Fruit fly (Drosophila melanogaster): ENCODE results near the gene CG8349.

- TF ChIP-seq psq (optimal IDR thresholded peaks at IDR 0.05) = no peak
- no peak for TF ChIP-seq Myc (optimal IDR thresholded peaks at IDR 0.05)
- no peak for TF ChIP-seq h (optimal IDR thresholded peaks at IDR 0.05)
- no peak for TF ChIP-seq ttk (optimal IDR thresholded peaks at IDR 0.05)
- TF ChIP-seq Sin3A (optimal IDR thresholded peaks at IDR 0.05) = no peak
These were observed 41.9 kb downstream of the CG8349 start, which contains the start of gene CG8086 for dm6 chr2L:8257401-8258266.

Measured in Kc167 (cell line).